Worm (Caenorhabditis elegans): ENCODE results near the gene C18A3.7.

C18A3.7 gene

ce11 chrII:5680703-5681102 is 49.5 kb downstream of the C18A3.7 start, which contains the start of gene flp-27:
Gene flp-27 (plus strand): TSS chrII:5681003.
- TF ChIP-seq lin-39 (tag; optimal IDR thresholded peaks at IDR 0.05): no peak
- TF ChIP-seq nhr-28 (tag; optimal IDR thresholded peaks at IDR 0.05): no peak
- TF ChIP-seq fkh-10 (GFP tag; optimal IDR thresholded peaks at IDR 0.05): no peak
- no peak for TF ChIP-seq R02D3.7 (tag; optimal IDR thresholded peaks at IDR 0.05)
- no peak for TF ChIP-seq nhr-12 (tag; optimal IDR thresholded peaks at IDR 0.05)
- TF ChIP-seq eor-1 (tag; optimal IDR thresholded peaks at IDR 0.05): no peak
- no peak for TF ChIP-seq egl-5 (tag; optimal IDR thresholded peaks at IDR 0.05)
- TF ChIP-seq ceh-9 (tag; optimal IDR thresholded peaks at IDR 0.05): no peak
- TF ChIP-seq ceh-28 (tag; optimal IDR thresholded peaks at IDR 0.05): no peak
- TF ChIP-seq nhr-237 (tag; optimal IDR thresholded peaks at IDR 0.05): no peak
- TF ChIP-seq unc-39 (tag; optimal IDR thresholded peaks at IDR 0.05): no peak
- TF ChIP-seq elt-3 (tag; optimal IDR thresholded peaks at IDR 0.05): no peak
- TF ChIP-seq zag-1 (tag; optimal IDR thresholded peaks at IDR 0.05): no peak
- no peak for TF ChIP-seq nhr-76 (tag; optimal IDR thresholded peaks at IDR 0.05)
- TF ChIP-seq snpc-4 (tag; optimal IDR thresholded peaks at IDR 0.05): no peak
- TF ChIP-seq nfya-1 (tag; optimal IDR thresholded peaks at IDR 0.05; ENCODE audit: insufficient read depth): no peak
- no peak for TF ChIP-seq daf-12 (tag; optimal IDR thresholded peaks at IDR 0.05)
- no peak for TF ChIP-seq fos-1 (tag; optimal IDR thresholded peaks at IDR 0.05)
- TF ChIP-seq elt-1 (tag; optimal IDR thresholded peaks at IDR 0.05): no peak

Measured in whole organism, L3 larva.